Fruit fly (Drosophila melanogaster) whole organism, larva: ENCODE measurements around the gene MED30.
A peak's percentile ranks its signal among the peaks of the same experiment; 100 is the strongest.

Source experiments
- noc ChIP-seq: fragments of 200-800 bp; sonication (Bioruptor generic); optimal IDR thresholded peaks from 3 replicates; lab custom pipeline; 2019; ENCODE audit warnings: missing biosample characterization, mild to moderate bottlenecking, missing genetic modification characterization, moderate library complexity

Gene MED30

DNA sequence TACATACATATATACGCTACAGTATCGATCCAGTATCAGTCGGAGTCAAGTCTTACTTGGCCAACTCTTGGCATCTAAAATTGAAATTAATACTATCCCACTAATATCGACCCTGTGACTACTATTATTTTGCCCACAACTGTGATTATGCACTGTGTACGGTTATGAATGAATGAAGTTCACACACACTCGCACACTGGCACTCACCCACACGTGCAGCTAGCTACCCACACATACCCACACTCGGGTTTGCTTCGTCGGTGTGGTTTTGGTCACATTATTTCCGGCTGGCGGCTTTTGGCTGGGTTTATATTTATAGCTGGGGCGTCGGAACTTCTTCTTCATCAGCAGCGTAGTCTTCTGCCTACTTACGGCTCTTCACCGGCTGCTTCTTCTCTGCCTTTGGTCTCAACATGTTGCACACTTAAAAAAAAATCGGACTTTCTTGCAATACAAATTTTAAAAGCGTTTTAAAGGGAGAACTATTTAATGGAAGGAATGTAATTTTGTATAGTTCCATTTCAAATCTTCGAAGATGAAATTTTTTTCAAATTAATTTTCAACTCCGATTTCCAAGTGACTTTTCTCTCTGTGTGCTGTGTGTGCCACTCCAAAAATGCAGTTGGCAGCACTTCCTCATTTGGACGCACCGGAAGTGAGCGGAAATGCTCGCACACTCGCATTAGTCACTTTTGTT lies 19.4 kb downstream of the MED30 start:
- peak; percentile 30 for TF ChIP-seq noc (tag; lab: Kevin White, UChicago)

dm6 chr3L:633272-634254 lies 20.3 kb downstream of the MED30 start:
- TF ChIP-seq noc (tag; lab: Kevin White, UChicago): no peak

DNA sequence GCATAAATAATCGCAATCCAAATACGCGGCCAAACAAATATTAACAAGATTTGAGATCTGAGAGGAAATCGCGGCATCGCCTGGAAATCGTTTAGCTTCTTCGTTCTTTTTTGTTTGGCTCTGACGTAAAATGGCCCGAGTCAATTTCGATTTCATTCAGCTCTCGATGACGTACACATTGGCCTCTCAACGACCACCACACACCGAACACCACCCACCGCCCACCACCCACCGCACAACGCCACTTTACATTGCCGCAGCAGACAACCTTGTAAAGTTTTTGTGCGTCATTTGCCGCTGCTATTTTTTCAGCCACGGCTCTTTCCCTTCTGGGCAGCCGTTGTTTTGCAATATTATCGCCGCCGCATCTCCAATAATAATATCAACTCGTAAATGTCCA lies 21.8 kb downstream of the MED30 start:
- TF ChIP-seq noc (tag; lab: Kevin White, UChicago): no peak

dm6 chr3L:630666-631065 lies 23.2 kb downstream of the MED30 start:
- no peak for TF ChIP-seq noc (tag; lab: Kevin White, UChicago)

DNA sequence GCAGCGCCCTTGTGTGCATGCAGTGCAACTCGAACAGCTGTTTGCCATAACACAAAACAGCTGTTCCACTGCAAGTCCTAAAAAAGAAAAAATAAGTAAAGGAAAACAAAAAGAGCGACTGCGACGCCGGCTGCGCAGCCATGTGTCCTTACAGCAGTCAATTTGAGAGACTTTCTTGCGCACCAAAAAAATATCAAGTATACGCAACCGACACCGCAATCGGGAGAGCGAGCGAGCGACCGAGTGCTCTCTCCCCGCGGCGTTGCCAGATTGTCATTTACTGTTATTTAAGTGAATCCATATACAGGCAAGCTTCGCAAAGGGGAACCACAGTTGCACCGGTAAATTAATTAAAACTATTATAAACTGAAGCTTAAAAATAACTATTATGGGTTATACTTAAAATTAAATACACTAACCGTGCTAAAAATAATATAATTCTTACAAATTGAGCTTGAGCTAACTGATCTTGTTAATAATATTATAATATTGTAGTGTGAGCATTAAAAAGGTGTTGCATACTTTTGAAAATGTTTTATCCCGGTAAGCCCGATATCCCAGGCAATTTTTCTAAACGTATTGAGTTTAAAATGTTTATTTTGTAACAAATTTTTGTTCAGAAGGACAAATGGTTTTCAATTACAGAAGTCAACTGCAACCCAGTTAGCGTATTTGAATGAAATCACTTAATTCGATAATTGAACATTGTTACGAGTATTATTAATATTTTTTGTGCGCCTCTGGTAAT lies 23.8 kb downstream of the MED30 start:
- TF ChIP-seq noc (tag; lab: Kevin White, UChicago): peak; percentile 15

DNA sequence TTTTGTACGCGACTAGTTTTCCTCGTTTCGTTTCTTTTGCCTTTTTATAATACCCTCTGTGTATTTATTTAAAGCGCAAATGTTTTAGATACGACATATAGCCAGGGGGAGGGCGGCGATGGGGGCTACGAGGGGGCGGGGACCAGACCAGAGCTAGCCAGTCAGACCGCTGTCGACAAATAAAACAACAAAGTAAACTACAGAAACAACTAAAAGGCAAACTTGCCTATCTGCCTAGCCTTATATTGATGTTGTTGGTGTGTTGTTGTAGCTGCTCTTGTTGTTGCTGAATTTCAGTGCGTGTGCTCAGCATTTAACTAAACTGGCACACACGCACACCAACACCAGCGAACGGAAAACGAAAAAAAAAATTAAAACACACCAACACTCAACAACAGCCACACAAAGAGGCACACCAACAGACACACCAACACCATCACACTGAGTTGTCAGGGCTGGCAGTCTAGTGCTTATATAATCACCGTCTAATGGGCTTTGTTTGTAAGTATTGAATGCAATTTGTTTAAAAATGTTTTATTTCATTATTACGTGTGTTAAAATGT lies 24.5 kb downstream of the MED30 start:
- TF ChIP-seq noc (tag; lab: Kevin White, UChicago): no peak

DNA sequence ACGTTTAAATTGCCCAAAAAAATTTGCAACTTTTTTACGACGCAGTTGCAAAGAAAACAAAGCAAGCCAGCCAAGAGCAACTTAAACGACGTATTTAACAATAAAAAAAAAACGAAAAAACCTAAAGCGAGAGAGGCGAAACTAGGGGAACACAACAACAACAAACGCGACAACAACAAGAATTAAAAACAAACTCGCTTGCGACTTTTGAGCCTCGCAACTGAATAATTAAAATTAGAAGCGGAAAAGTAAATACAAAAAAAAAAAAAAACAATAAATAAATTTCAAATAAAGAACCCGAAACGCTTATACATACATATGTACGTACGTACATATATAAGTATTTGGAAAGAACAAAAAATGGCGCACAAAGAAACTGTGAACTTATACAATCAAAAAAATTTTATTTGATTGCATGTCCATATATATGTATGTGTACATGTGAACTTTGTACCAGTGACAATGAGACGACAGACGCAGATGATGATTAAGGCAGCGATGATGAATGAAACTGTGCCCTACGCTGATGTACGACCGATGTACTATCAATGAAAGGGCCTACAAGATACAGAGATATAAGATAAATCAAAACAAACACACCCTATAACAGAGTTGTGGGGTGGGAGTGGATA lies 25.1 kb downstream of the MED30 start:
- TF ChIP-seq noc (tag; lab: Kevin White, UChicago): no peak

DNA sequence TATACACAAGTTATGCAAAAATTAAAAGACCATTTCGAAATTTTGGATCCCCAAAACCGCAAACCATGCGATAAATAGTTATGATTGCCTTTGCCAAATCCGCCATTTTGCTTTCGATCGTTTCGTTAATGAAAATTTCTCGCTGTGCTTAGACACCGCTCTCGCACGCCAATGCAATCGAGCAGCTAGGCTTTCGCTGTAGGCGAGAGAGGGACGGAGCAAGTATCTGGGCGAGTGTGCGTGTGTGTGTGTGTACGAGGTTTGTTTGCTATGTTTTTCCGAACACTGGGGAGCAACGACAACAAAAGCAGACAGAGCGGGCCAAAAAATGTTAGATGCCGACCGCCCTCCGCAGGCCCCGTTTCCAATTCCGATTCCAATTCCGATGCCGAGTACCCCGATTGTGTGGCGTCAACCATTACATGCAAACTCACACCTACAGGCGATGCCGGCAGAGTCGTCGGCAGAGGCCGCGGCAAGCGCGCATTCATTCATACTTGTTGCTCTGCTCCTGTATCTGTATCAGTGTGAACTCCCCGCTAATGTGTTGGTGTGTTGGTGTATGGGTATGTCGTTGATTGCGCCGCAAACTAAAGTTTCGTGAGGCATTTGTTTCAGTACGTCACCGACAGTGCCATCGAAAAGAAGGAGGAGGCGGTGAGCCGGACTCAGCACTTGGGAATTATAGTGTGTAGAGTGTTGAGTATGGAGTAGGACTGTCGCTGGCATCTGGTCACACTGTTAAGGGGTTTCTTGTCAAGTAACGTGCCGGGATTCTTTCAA lies 25.9 kb downstream of the MED30 start:
- peak; percentile 74 for TF ChIP-seq noc (tag; lab: Kevin White, UChicago)

DNA sequence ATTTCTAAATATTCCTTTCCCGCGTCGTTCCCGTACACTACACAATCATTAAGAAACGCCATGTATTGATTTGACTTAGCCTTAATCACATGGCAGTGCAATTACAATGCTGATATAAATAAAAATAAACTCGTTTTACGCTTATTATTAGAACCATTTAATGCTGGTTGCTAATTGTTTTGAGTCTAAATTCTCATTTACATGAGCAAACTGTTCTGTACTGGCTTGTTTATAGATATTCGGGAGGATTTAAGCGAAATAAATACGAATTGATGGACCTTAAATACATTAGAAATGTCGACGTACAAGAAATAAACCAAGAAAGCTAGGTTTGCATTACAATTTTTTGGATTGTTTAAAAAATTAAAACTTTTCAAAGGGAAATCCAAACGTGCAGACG lies 26.5 kb downstream of the MED30 start:
- TF ChIP-seq noc (tag; lab: Kevin White, UChicago): no peak

- peak; percentile 20 for TF ChIP-seq noc (tag; lab: Kevin White, UChicago)
These were observed 27.2 kb downstream of the MED30 start for dm6 chr3L:626498-627369.

DNA sequence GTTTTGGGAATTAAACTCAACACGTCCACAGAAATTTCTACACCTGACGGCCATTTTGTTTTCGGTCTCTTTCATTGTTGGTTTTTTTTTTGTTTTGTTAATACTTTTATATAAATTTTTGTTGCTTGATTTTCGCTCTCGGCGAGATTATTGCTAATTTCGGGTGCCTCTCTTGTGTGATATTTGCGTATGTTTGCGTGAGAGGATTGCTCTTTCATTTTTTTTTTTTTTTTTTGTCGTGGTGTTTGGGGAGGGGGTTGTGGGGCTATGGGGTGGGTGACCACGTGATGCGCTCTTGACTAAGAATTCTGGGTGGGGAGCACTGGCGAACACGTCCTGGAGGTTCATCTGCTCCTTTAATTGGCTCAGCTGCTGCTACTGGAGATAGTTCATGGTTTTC lies 28.0 kb downstream of the MED30 start:
- no peak for TF ChIP-seq noc (tag; lab: Kevin White, UChicago)

- TF ChIP-seq noc (tag; lab: Kevin White, UChicago): no peak
These were observed 29.5 kb downstream of the MED30 start for dm6 chr3L:624203-624914.

dm6 chr3L:623556-623955 lies 30.3 kb downstream of the MED30 start:
- TF ChIP-seq noc (tag; lab: Kevin White, UChicago): no peak
